Worm (Caenorhabditis elegans) whole organism, L1 larva: ENCODE data around the gene C53A5.11.

Experiments used
- C34B4.2 ChIP-seq: sonication (generic microtip); optimal IDR thresholded peaks from 2 replicates; lab custom pipeline; 2017; ENCODE audit warnings: mild to moderate bottlenecking, missing genetic modification characterization, missing compliant biosample characterization
- aha-1 ChIP-seq: fragments of 150-350 bp; optimal IDR thresholded peaks from 2 replicates; lab custom pipeline; 2014; ENCODE audit warnings: missing biosample characterization, missing genetic modification characterization
- aly-2 ChIP-seq: fragments of 150-350 bp; optimal IDR thresholded peaks from 2 replicates; lab custom pipeline; 2014; ENCODE audit warnings: missing biosample characterization, missing genetic modification characterization
- blmp-1 ChIP-seq: fragments of 150-350 bp; optimal IDR thresholded peaks from 2 replicates; lab custom pipeline; 2014; ENCODE audit warnings: missing biosample characterization, missing genetic modification characterization
- ceh-8 ChIP-seq: fragments of 200-800 bp; sonication (Bioruptor generic); optimal IDR thresholded peaks from 2 replicates; lab custom pipeline; 2018; ENCODE audit warnings: mild to moderate bottlenecking, missing genetic modification characterization, moderate library complexity, missing compliant biosample characterization
- ceh-90 ChIP-seq: sonication (generic microtip); optimal IDR thresholded peaks from 2 replicates; lab custom pipeline; 2016; ENCODE audit warnings: missing genetic modification characterization, missing compliant biosample characterization
- ces-1 ChIP-seq: fragments of 150-350 bp; optimal IDR thresholded peaks from 2 replicates; lab custom pipeline; 2014; ENCODE audit warnings: missing biosample characterization, missing genetic modification reagents, missing genetic modification characterization
- dpl-1 ChIP-seq, 3 experiments: fragments of 150-350 bp in 2 of 3; sonication (generic microtip) in 1 of 3; optimal IDR thresholded peaks; 2 replicates each; lab custom pipeline; 2014 to 2017; ENCODE audit warnings: missing biosample characterization in 3 of 3, missing genetic modification characterization in 3 of 3, missing genetic modification reagents in 3 of 3
- efl-1 ChIP-seq, 4 experiments: fragments of 150-350 bp; optimal IDR thresholded peaks in 3 of 4; peaks in 1 of 4; 1 replicate in 1 of 4; 2 replicates in 3 of 4; lab custom pipeline; 2014; ENCODE audit warnings: missing biosample characterization in 2 of 4, missing genetic modification characterization in 2 of 4, missing genetic modification reagents in 2 of 4
- efl-3 ChIP-seq: fragments of 200-800 bp; sonication (Bioruptor generic); optimal IDR thresholded peaks from 2 replicates; lab custom pipeline; 2018; ENCODE audit warnings: mild to moderate bottlenecking, missing genetic modification characterization, missing compliant biosample characterization
- egl-27 ChIP-seq, 2 experiments: fragments of 150-350 bp in 1 of 2; sonication (generic microtip); optimal IDR thresholded peaks; 3 replicates each; lab custom pipeline; 2017 to 2018; ENCODE audit warnings: missing biosample characterization in 2 of 2, missing genetic modification characterization in 2 of 2, missing genetic modification reagents in 2 of 2
- elt-2 ChIP-seq: sonication (generic microtip); optimal IDR thresholded peaks from 2 replicates; lab custom pipeline; 2016; ENCODE audit warnings: missing genetic modification characterization, mild to moderate bottlenecking, inconsistent platforms, missing compliant biosample characterization, missing genetic modification reagents
- elt-3 ChIP-seq, 6 experiments: fragments of 150-350 bp in 1 of 6; sonication (generic microtip); optimal IDR thresholded peaks; 2 replicates each; lab custom pipeline; 2017 to 2018; ENCODE audit warnings: missing biosample characterization in 6 of 6, missing genetic modification characterization in 6 of 6, inconsistent platforms in 1 of 6
- fkh-10 ChIP-seq: sonication (generic microtip); optimal IDR thresholded peaks from 2 replicates; lab custom pipeline; 2017; ENCODE audit warnings: missing biosample characterization, missing genetic modification reagents, missing genetic modification characterization
- fkh-4 ChIP-seq: sonication (generic microtip); optimal IDR thresholded peaks from 2 replicates; lab custom pipeline; 2016; ENCODE audit warnings: missing compliant biosample characterization, missing genetic modification characterization, borderline replicate concordance
- fkh-8 ChIP-seq: sonication (generic microtip); optimal IDR thresholded peaks from 2 replicates; lab custom pipeline; 2016; ENCODE audit warnings: mild to moderate bottlenecking, missing genetic modification characterization, missing compliant biosample characterization
- irx-1 ChIP-seq: sonication (generic microtip); optimal IDR thresholded peaks from 2 replicates; lab custom pipeline; 2016; ENCODE audit warnings: missing genetic modification characterization, missing compliant biosample characterization
- jun-1 ChIP-seq: fragments of 150-350 bp; optimal IDR thresholded peaks from 2 replicates; lab custom pipeline; 2014; ENCODE audit warnings: missing biosample characterization, missing genetic modification reagents, missing genetic modification characterization
- lin-13 ChIP-seq: fragments of 150-350 bp; optimal IDR thresholded peaks from 2 replicates; lab custom pipeline; 2014; ENCODE audit warnings: missing biosample characterization, missing genetic modification reagents, missing genetic modification characterization
- lin-14 ChIP-seq: fragments of 200-800 bp; sonication (Bioruptor generic); optimal IDR thresholded peaks from 2 replicates; lab custom pipeline; 2018; ENCODE audit warnings: mild to moderate bottlenecking, missing genetic modification characterization, moderate library complexity, missing compliant biosample characterization
- lin-15B ChIP-seq: fragments of 150-350 bp; sonication (generic microtip); optimal IDR thresholded peaks from 3 replicates; lab custom pipeline; 2014; ENCODE audit warnings: missing biosample characterization, missing genetic modification characterization
- lin-35 ChIP-seq, 2 experiments: fragments of 150-350 bp; optimal IDR thresholded peaks; 2 replicates each; lab custom pipeline; 2014; ENCODE audit warnings: missing biosample characterization in 2 of 2, missing genetic modification characterization in 2 of 2, missing genetic modification reagents in 2 of 2
- lsy-2 ChIP-seq, 2 experiments: fragments of 150-350 bp; optimal IDR thresholded peaks; 2 replicates each; lab custom pipeline; 2014; ENCODE audit warnings: missing biosample characterization in 2 of 2, missing genetic modification characterization in 2 of 2
- mab-9 ChIP-seq: fragments of 200-800 bp; sonication (Bioruptor generic); IDR thresholded peaks from 2 replicates; pipeline ENCODE4 v1.3.6; 2022; ENCODE audit warnings: missing genetic modification reagents, missing genetic modification characterization, missing compliant biosample characterization
- mdl-1 ChIP-seq, 2 experiments: fragments of 150-350 bp; optimal IDR thresholded peaks; 2 replicates each; lab custom pipeline; 2014 to 2017; ENCODE audit warnings: missing biosample characterization in 2 of 2, missing genetic modification characterization in 2 of 2, inconsistent platforms in 1 of 2
- nhr-20 ChIP-seq: sonication (generic microtip); optimal IDR thresholded peaks from 2 replicates; lab custom pipeline; 2016; ENCODE audit warnings: mild to moderate bottlenecking, missing genetic modification characterization, missing compliant biosample characterization
- nhr-237 ChIP-seq: fragments of 150-350 bp; optimal IDR thresholded peaks from 2 replicates; lab custom pipeline; 2014; ENCODE audit warnings: missing biosample characterization, missing genetic modification characterization
- nhr-71 ChIP-seq: sonication (generic microtip); optimal IDR thresholded peaks from 2 replicates; lab custom pipeline; 2016; ENCODE audit warnings: mild to moderate bottlenecking, missing genetic modification characterization, moderate library complexity, missing compliant biosample characterization
- nhr-84 ChIP-seq: sonication (generic microtip); optimal IDR thresholded peaks from 2 replicates; lab custom pipeline; 2017; ENCODE audit warnings: missing biosample characterization, missing genetic modification characterization
- nhr-85 ChIP-seq: sonication (generic microtip); peaks from one replicate; lab custom pipeline; 2016; ENCODE audit warnings: missing genetic modification characterization, inconsistent platforms, missing compliant biosample characterization
- pax-3 ChIP-seq: fragments of 200-800 bp; sonication (Bioruptor generic); optimal IDR thresholded peaks from 2 replicates; lab custom pipeline; 2018; ENCODE audit warnings: mild to moderate bottlenecking, missing genetic modification characterization, moderate library complexity, missing compliant biosample characterization
- pqm-1 ChIP-seq: sonication (generic microtip); optimal IDR thresholded peaks from 3 replicates; lab custom pipeline; 2017; ENCODE audit warnings: missing biosample characterization, missing genetic modification characterization
- snpc-4 ChIP-seq: fragments of 150-350 bp; optimal IDR thresholded peaks from 2 replicates; lab custom pipeline; 2014; ENCODE audit warnings: missing biosample characterization, missing genetic modification characterization
- snu-23 ChIP-seq: sonication (generic microtip); optimal IDR thresholded peaks from 2 replicates; lab custom pipeline; 2016; ENCODE audit warnings: missing genetic modification characterization, missing compliant biosample characterization
- sox-4 ChIP-seq: sonication (generic microtip); optimal IDR thresholded peaks from 2 replicates; lab custom pipeline; 2016; ENCODE audit warnings: missing genetic modification characterization, missing compliant biosample characterization
- sup-37 ChIP-seq: fragments of 200-800 bp; sonication (Bioruptor generic); optimal IDR thresholded peaks from 2 replicates; lab custom pipeline; 2018; ENCODE audit warnings: mild to moderate bottlenecking, missing genetic modification characterization, missing compliant biosample characterization
- swsn-7 ChIP-seq: sonication (generic microtip); optimal IDR thresholded peaks from 2 replicates; lab custom pipeline; 2016; ENCODE audit warnings: missing genetic modification characterization, missing compliant biosample characterization
- unc-130 ChIP-seq: fragments of 150-350 bp; optimal IDR thresholded peaks from 2 replicates; lab custom pipeline; 2017; ENCODE audit warnings: missing biosample characterization, missing genetic modification characterization, inconsistent platforms
- unc-86 ChIP-seq: sonication (generic microtip); optimal IDR thresholded peaks from 2 replicates; lab custom pipeline; 2016; ENCODE audit warnings: missing genetic modification characterization, missing compliant biosample characterization
- vab-15 ChIP-seq: sonication (generic microtip); optimal IDR thresholded peaks from 2 replicates; lab custom pipeline; 2017; ENCODE audit warnings: missing genotype, mild to moderate bottlenecking, missing genetic modification characterization, missing compliant biosample characterization
- xbp-1 ChIP-seq: sonication (generic microtip); optimal IDR thresholded peaks from 2 replicates; lab custom pipeline; 2016; ENCODE audit warnings: missing genetic modification characterization, missing compliant biosample characterization
- zip-4 ChIP-seq: fragments of 200-800 bp; sonication (Bioruptor generic); optimal IDR thresholded peaks from 2 replicates; lab custom pipeline; 2018; ENCODE audit warnings: mild to moderate bottlenecking, missing genetic modification characterization, moderate library complexity, missing compliant biosample characterization

The C53A5.11 gene

ce11 chrV:14532374-14532773 is 30.3 kb upstream of the C53A5.11 start (continued):
- TF ChIP-seq egl-27 (tag; optimal IDR thresholded peaks at IDR 0.05; lab: Kevin White, UChicago) (no peak), irx-1 (no peak), lin-13 (no peak), fkh-4 (tag; lab: Kevin White, UChicago) (no peak), nhr-20 (tag; lab: Kevin White, UChicago) (no peak), zip-4 (GFP tag; lab: Kevin White, UChicago) (no peak), ceh-8 (GFP tag; lab: Kevin White, UChicago) (no peak), vab-15 (no peak), nhr-71 (tag; lab: Kevin White, UChicago) (no peak), C34B4.2 (tag; lab: Kevin White, UChicago) (no peak), unc-86 (tag; lab: Kevin White, UChicago) (no peak), ces-1 (GFP tag; lab: Kevin White, UChicago) (no peak), nhr-237 (no peak), pax-3 (tag; lab: Kevin White, UChicago) (peak; percentile 71), lin-35 (GFP tag; optimal IDR thresholded peaks at IDR 0.05; lab: Kevin White, UChicago) (no peak), mdl-1 (tag; optimal IDR thresholded peaks at IDR 0.05; lab: Kevin White, UChicago) (no peak), ceh-90 (tag; lab: Kevin White, UChicago) (no peak), jun-1 (tag; lab: Kevin White, UChicago) (no peak), lin-15B (tag; lab: Kevin White, UChicago) (no peak)

- no peak for TF ChIP-seq ceh-90 (tag; lab: Kevin White, UChicago)
- TF ChIP-seq nhr-71 (tag; lab: Kevin White, UChicago), result no peak
- TF ChIP-seq nhr-84 (tag; lab: Kevin White, UChicago), result no peak
- no peak for TF ChIP-seq fkh-10
- TF ChIP-seq blmp-1 (tag; lab: Kevin White, UChicago), result no peak
- no peak for TF ChIP-seq snu-23 (GFP tag; lab: Kevin White, UChicago)
- TF ChIP-seq efl-3, result no peak
These were observed 26.4 kb upstream of the C53A5.11 start, which contains the start of gene tag-191 for ce11 chrV:14536274-14536673. Gene tag-191, minus strand, starts transcription at chrV:14536374.

ce11 chrV:14539355-14539754 is 23.3 kb upstream of the C53A5.11 start:
- TF ChIP-seq nhr-20 (tag; lab: Kevin White, UChicago) (peak; percentile 64), mab-9 (GFP tag; lab: Robert Waterston, UW) (no peak)
- TF ChIP-seq, all 84 proteins: peak for 1

- TF ChIP-seq unc-130 (tag; lab: Kevin White, UChicago), result no peak
- no peak for TF ChIP-seq efl-1 (optimal IDR thresholded peaks at IDR 0.05; lab: Kevin White, UChicago)
- TF ChIP-seq efl-1 (GFP tag; optimal IDR thresholded peaks at IDR 0.05 in 1 of 2; lab: Kevin White, UChicago), result peak in 1 of 2 experiments; percentile 11
These were observed 21.8 kb upstream of the C53A5.11 start for ce11 chrV:14540932-14541331.

ce11 chrV:14542138-14542537 is 20.6 kb upstream of the C53A5.11 start:
- TF ChIP-seq efl-1 (optimal IDR thresholded peaks at IDR 0.05; lab: Kevin White, UChicago) (no peak), efl-1 (GFP tag; optimal IDR thresholded peaks at IDR 0.05 in 1 of 2; lab: Kevin White, UChicago) (peak in 1 of 2 experiments; percentile 85), nhr-71 (tag; lab: Kevin White, UChicago) (no peak), elt-2 (tag; lab: Kevin White, UChicago) (peak; percentile 64), nhr-85 (tag; lab: Kevin White, UChicago) (no peak), lsy-2 (tag; optimal IDR thresholded peaks at IDR 0.05; lab: Kevin White, UChicago) (peak in 1 of 2 experiments; percentile 3), jun-1 (tag; lab: Kevin White, UChicago) (peak; percentile 21)

- TF ChIP-seq aha-1 (no peak), fkh-8 (tag; lab: Kevin White, UChicago) (peak; percentile 15), snpc-4 (tag; lab: Kevin White, UChicago) (no peak), sox-4 (tag; lab: Kevin White, UChicago) (no peak), lin-14 (peak; percentile 59), elt-3 (tag; optimal IDR thresholded peaks at IDR 0.05; lab: Kevin White, UChicago) (no peak), pqm-1 (tag; lab: Kevin White, UChicago) (no peak), efl-1 (optimal IDR thresholded peaks at IDR 0.05; lab: Kevin White, UChicago) (peak; percentile 27 to 34), efl-1 (GFP tag; optimal IDR thresholded peaks at IDR 0.05 in 1 of 2; lab: Kevin White, UChicago) (no peak), swsn-7 (tag; lab: Kevin White, UChicago) (no peak), dpl-1 (GFP tag; optimal IDR thresholded peaks at IDR 0.05; lab: Kevin White, UChicago) (peak in 1 of 3 experiments; percentile 49), sup-37 (GFP tag; lab: Kevin White, UChicago) (no peak), xbp-1 (no peak), aly-2 (tag; lab: Kevin White, UChicago) (no peak)
These were observed 16.8 kb upstream of the C53A5.11 start, which contains the start of gene rike-1 for ce11 chrV:14545816-14546283. Gene rike-1, minus strand, starts transcription at chrV:14545866.
